Worm (Caenorhabditis elegans) whole organism, L1 larva: ENCODE results near the gene B0361.9.
A peak's percentile ranks its signal among the peaks of the same experiment; 100 is the strongest.

Experiments used
- C04F5.9 ChIP-seq: sonication (generic microtip); optimal IDR thresholded peaks from 2 replicates; lab custom pipeline; 2016; ENCODE audit warnings: missing genetic modification characterization, missing compliant biosample characterization
- C16A3.4 ChIP-seq: fragments of 150-350 bp; optimal IDR thresholded peaks from 2 replicates; lab custom pipeline; 2014; ENCODE audit warnings: missing biosample characterization, missing genetic modification characterization
- F16B12.6 ChIP-seq: fragments of 150-350 bp; optimal IDR thresholded peaks from 2 replicates; lab custom pipeline; 2014; ENCODE audit warnings: missing biosample characterization, missing genetic modification characterization
- Y116A8C.19 ChIP-seq: sonication (generic microtip); optimal IDR thresholded peaks from 2 replicates; lab custom pipeline; 2016; ENCODE audit warnings: missing compliant biosample characterization, missing genetic modification characterization, borderline replicate concordance
- alr-1 ChIP-seq: fragments of 200-800 bp; sonication (Bioruptor generic); optimal IDR thresholded peaks from 2 replicates; lab custom pipeline; 2018; ENCODE audit warnings: borderline replicate concordance, mild to moderate bottlenecking, missing genetic modification characterization, missing compliant biosample characterization
- aly-2 ChIP-seq: fragments of 150-350 bp; optimal IDR thresholded peaks from 2 replicates; lab custom pipeline; 2014; ENCODE audit warnings: missing biosample characterization, missing genetic modification characterization
- ama-1 ChIP-seq: fragments of 150-350 bp; optimal IDR thresholded peaks from 2 replicates; lab custom pipeline; 2014
- blmp-1 ChIP-seq: fragments of 150-350 bp; optimal IDR thresholded peaks from 2 replicates; lab custom pipeline; 2014; ENCODE audit warnings: missing biosample characterization, missing genetic modification characterization
- ceh-8 ChIP-seq: fragments of 200-800 bp; sonication (Bioruptor generic); optimal IDR thresholded peaks from 2 replicates; lab custom pipeline; 2018; ENCODE audit warnings: mild to moderate bottlenecking, missing genetic modification characterization, moderate library complexity, missing compliant biosample characterization
- dpl-1 ChIP-seq, 3 experiments: fragments of 150-350 bp in 2 of 3; sonication (generic microtip) in 1 of 3; optimal IDR thresholded peaks; 2 replicates each; lab custom pipeline; 2014 to 2017; ENCODE audit warnings: missing biosample characterization in 3 of 3, missing genetic modification characterization in 3 of 3, missing genetic modification reagents in 3 of 3
- dsc-1 ChIP-seq: sonication (generic microtip); optimal IDR thresholded peaks from 2 replicates; lab custom pipeline; 2016; ENCODE audit warnings: mild to moderate bottlenecking, missing genetic modification characterization, missing compliant biosample characterization
- efl-1 ChIP-seq, 4 experiments: fragments of 150-350 bp; optimal IDR thresholded peaks in 3 of 4; peaks in 1 of 4; 1 replicate in 1 of 4; 2 replicates in 3 of 4; lab custom pipeline; 2014; ENCODE audit warnings: missing biosample characterization in 2 of 4, missing genetic modification characterization in 2 of 4, missing genetic modification reagents in 2 of 4
- egl-27 ChIP-seq, 2 experiments: fragments of 150-350 bp in 1 of 2; sonication (generic microtip); optimal IDR thresholded peaks; 3 replicates each; lab custom pipeline; 2017 to 2018; ENCODE audit warnings: missing biosample characterization in 2 of 2, missing genetic modification characterization in 2 of 2, missing genetic modification reagents in 2 of 2
- elt-2 ChIP-seq: sonication (generic microtip); optimal IDR thresholded peaks from 2 replicates; lab custom pipeline; 2016; ENCODE audit warnings: missing genetic modification characterization, mild to moderate bottlenecking, inconsistent platforms, missing compliant biosample characterization, missing genetic modification reagents
- elt-3 ChIP-seq, 6 experiments: fragments of 150-350 bp in 1 of 6; sonication (generic microtip); optimal IDR thresholded peaks; 2 replicates each; lab custom pipeline; 2017 to 2018; ENCODE audit warnings: missing biosample characterization in 6 of 6, missing genetic modification characterization in 6 of 6, inconsistent platforms in 1 of 6
- fkh-10 ChIP-seq: sonication (generic microtip); optimal IDR thresholded peaks from 2 replicates; lab custom pipeline; 2017; ENCODE audit warnings: missing biosample characterization, missing genetic modification reagents, missing genetic modification characterization
- fkh-4 ChIP-seq: sonication (generic microtip); optimal IDR thresholded peaks from 2 replicates; lab custom pipeline; 2016; ENCODE audit warnings: missing compliant biosample characterization, missing genetic modification characterization, borderline replicate concordance
- fkh-8 ChIP-seq: sonication (generic microtip); optimal IDR thresholded peaks from 2 replicates; lab custom pipeline; 2016; ENCODE audit warnings: mild to moderate bottlenecking, missing genetic modification characterization, missing compliant biosample characterization
- hlh-17 ChIP-seq: fragments of 200-800 bp; sonication (Bioruptor generic); optimal IDR thresholded peaks from 2 replicates; lab custom pipeline; 2018; ENCODE audit warnings: missing genetic modification characterization, mild to moderate bottlenecking, missing compliant biosample characterization, moderate library complexity, borderline replicate concordance
- hpl-2 ChIP-seq: fragments of 150-350 bp; optimal IDR thresholded peaks from 2 replicates; lab custom pipeline; 2014; ENCODE audit warnings: missing biosample characterization, missing genetic modification reagents, missing genetic modification characterization
- jun-1 ChIP-seq: fragments of 150-350 bp; optimal IDR thresholded peaks from 2 replicates; lab custom pipeline; 2014; ENCODE audit warnings: missing biosample characterization, missing genetic modification reagents, missing genetic modification characterization
- lin-35 ChIP-seq, 2 experiments: fragments of 150-350 bp; optimal IDR thresholded peaks; 2 replicates each; lab custom pipeline; 2014; ENCODE audit warnings: missing biosample characterization in 2 of 2, missing genetic modification characterization in 2 of 2, missing genetic modification reagents in 2 of 2
- lsy-2 ChIP-seq, 2 experiments: fragments of 150-350 bp; optimal IDR thresholded peaks; 2 replicates each; lab custom pipeline; 2014; ENCODE audit warnings: missing biosample characterization in 2 of 2, missing genetic modification characterization in 2 of 2
- mab-9 ChIP-seq: fragments of 200-800 bp; sonication (Bioruptor generic); IDR thresholded peaks from 2 replicates; pipeline ENCODE4 v1.3.6; 2022; ENCODE audit warnings: missing genetic modification reagents, missing genetic modification characterization, missing compliant biosample characterization
- mdl-1 ChIP-seq, 2 experiments: fragments of 150-350 bp; optimal IDR thresholded peaks; 2 replicates each; lab custom pipeline; 2014 to 2017; ENCODE audit warnings: missing biosample characterization in 2 of 2, missing genetic modification characterization in 2 of 2, inconsistent platforms in 1 of 2
- mep-1 ChIP-seq: fragments of 150-350 bp; optimal IDR thresholded peaks from 2 replicates; lab custom pipeline; 2014; ENCODE audit warnings: missing biosample characterization, missing genetic modification characterization
- nhr-11 ChIP-seq: fragments of 150-350 bp; optimal IDR thresholded peaks from 2 replicates; lab custom pipeline; 2014; ENCODE audit warnings: missing biosample characterization, missing genetic modification characterization
- nhr-12 ChIP-seq: sonication (generic microtip); optimal IDR thresholded peaks from 2 replicates; lab custom pipeline; 2017; ENCODE audit warnings: missing biosample characterization, missing genetic modification characterization
- nhr-19 ChIP-seq: fragments of 200-800 bp; sonication (Bioruptor generic); conservative IDR thresholded peaks from 2 replicates; pipeline ENCODE4 v1.3.6; 2022; ENCODE audit warnings: missing genetic modification characterization, missing compliant biosample characterization
- nhr-20 ChIP-seq: sonication (generic microtip); optimal IDR thresholded peaks from 2 replicates; lab custom pipeline; 2016; ENCODE audit warnings: mild to moderate bottlenecking, missing genetic modification characterization, missing compliant biosample characterization
- nhr-77 ChIP-seq: fragments of 150-350 bp; optimal IDR thresholded peaks from 2 replicates; lab custom pipeline; 2014; ENCODE audit warnings: missing biosample characterization, missing genetic modification characterization
- nhr-85 ChIP-seq: sonication (generic microtip); peaks from one replicate; lab custom pipeline; 2016; ENCODE audit warnings: missing genetic modification characterization, inconsistent platforms, missing compliant biosample characterization
- nhr-90 ChIP-seq: sonication (generic microtip); optimal IDR thresholded peaks from 2 replicates; lab custom pipeline; 2016; ENCODE audit warnings: mild to moderate bottlenecking, missing genetic modification characterization, missing compliant biosample characterization; ENCODE audit not compliant: poor library complexity
- pag-3 ChIP-seq: sonication (generic microtip); optimal IDR thresholded peaks from 2 replicates; lab custom pipeline; 2017; ENCODE audit warnings: missing genetic modification characterization, mild to moderate bottlenecking, missing compliant biosample characterization, antibody characterized with exemption, borderline replicate concordance; ENCODE audit not compliant: insufficient read depth
- pqm-1 ChIP-seq: sonication (generic microtip); optimal IDR thresholded peaks from 3 replicates; lab custom pipeline; 2017; ENCODE audit warnings: missing biosample characterization, missing genetic modification characterization
- rnt-1 ChIP-seq: sonication (generic microtip); optimal IDR thresholded peaks from 2 replicates; lab custom pipeline; 2016; ENCODE audit warnings: mild to moderate bottlenecking, missing genetic modification characterization, moderate library complexity, missing compliant biosample characterization
- skn-1 ChIP-seq: fragments of 150-350 bp; optimal IDR thresholded peaks from 2 replicates; lab custom pipeline; 2014; ENCODE audit warnings: missing biosample characterization, missing genetic modification characterization
- snpc-4 ChIP-seq: fragments of 150-350 bp; optimal IDR thresholded peaks from 2 replicates; lab custom pipeline; 2014; ENCODE audit warnings: missing biosample characterization, missing genetic modification characterization
- snu-23 ChIP-seq: sonication (generic microtip); optimal IDR thresholded peaks from 2 replicates; lab custom pipeline; 2016; ENCODE audit warnings: missing genetic modification characterization, missing compliant biosample characterization
- sox-4 ChIP-seq: sonication (generic microtip); optimal IDR thresholded peaks from 2 replicates; lab custom pipeline; 2016; ENCODE audit warnings: missing genetic modification characterization, missing compliant biosample characterization
- sptf-1 ChIP-seq: fragments of 150-350 bp; optimal IDR thresholded peaks from 2 replicates; lab custom pipeline; 2014; ENCODE audit warnings: missing biosample characterization, missing genetic modification characterization
- sup-37 ChIP-seq: fragments of 200-800 bp; sonication (Bioruptor generic); optimal IDR thresholded peaks from 2 replicates; lab custom pipeline; 2018; ENCODE audit warnings: mild to moderate bottlenecking, missing genetic modification characterization, missing compliant biosample characterization
- swsn-7 ChIP-seq: sonication (generic microtip); optimal IDR thresholded peaks from 2 replicates; lab custom pipeline; 2016; ENCODE audit warnings: missing genetic modification characterization, missing compliant biosample characterization
- tbx-2 ChIP-seq: sonication (generic microtip); optimal IDR thresholded peaks from 2 replicates; lab custom pipeline; 2016; ENCODE audit warnings: missing genetic modification characterization, missing compliant biosample characterization
- tlp-1 ChIP-seq: fragments of 150-350 bp; optimal IDR thresholded peaks from 2 replicates; lab custom pipeline; 2014; ENCODE audit warnings: missing biosample characterization, missing genetic modification characterization
- unc-30 ChIP-seq: sonication (generic microtip); optimal IDR thresholded peaks from 2 replicates; lab custom pipeline; 2017; ENCODE audit warnings: missing biosample characterization, missing genetic modification characterization
- unc-62 ChIP-seq: fragments of 150-350 bp; optimal IDR thresholded peaks from 2 replicates; lab custom pipeline; 2014; ENCODE audit warnings: missing biosample characterization, missing genetic modification reagents, missing genetic modification characterization
- unc-86 ChIP-seq: sonication (generic microtip); optimal IDR thresholded peaks from 2 replicates; lab custom pipeline; 2016; ENCODE audit warnings: missing genetic modification characterization, missing compliant biosample characterization
- vab-15 ChIP-seq: sonication (generic microtip); optimal IDR thresholded peaks from 2 replicates; lab custom pipeline; 2017; ENCODE audit warnings: missing genotype, mild to moderate bottlenecking, missing genetic modification characterization, missing compliant biosample characterization
- zag-1 ChIP-seq: fragments of 150-350 bp; optimal IDR thresholded peaks from 2 replicates; lab custom pipeline; 2014; ENCODE audit warnings: missing biosample characterization, missing genetic modification characterization
- zip-4 ChIP-seq: fragments of 200-800 bp; sonication (Bioruptor generic); optimal IDR thresholded peaks from 2 replicates; lab custom pipeline; 2018; ENCODE audit warnings: mild to moderate bottlenecking, missing genetic modification characterization, moderate library complexity, missing compliant biosample characterization
- ztf-11 ChIP-seq, 2 experiments: sonication (generic microtip); optimal IDR thresholded peaks; 2 replicates each; lab custom pipeline; 2016 to 2017; ENCODE audit warnings: missing genetic modification characterization in 2 of 2, missing biosample characterization in 1 of 2, missing compliant biosample characterization in 1 of 2
- ztf-4 ChIP-seq: fragments of 150-350 bp; optimal IDR thresholded peaks from 2 replicates; lab custom pipeline; 2014; ENCODE audit warnings: missing biosample characterization, missing genetic modification characterization

Gene B0361.9

ce11 chrIII:7336214-7336613 is 36.8 kb upstream of the B0361.9 start, which contains the start of gene gsp-2 (continued):
- TF ChIP-seq alr-1 (tag; lab: Kevin White, UChicago) (no peak), nhr-19 (GFP tag; lab: Robert Waterston, UW) (peak; percentile 81), nhr-90 (tag; lab: Kevin White, UChicago) (peak; percentile 51), vab-15 (tag; lab: Kevin White, UChicago) (peak; percentile 81), fkh-8 (tag; lab: Kevin White, UChicago) (peak; percentile 77), tbx-2 (tag; lab: Kevin White, UChicago) (peak; percentile 60), rnt-1 (peak; percentile 56), F16B12.6 (no peak), snu-23 (peak; percentile 81), unc-86 (tag; lab: Kevin White, UChicago) (peak; percentile 53), tlp-1 (tag; lab: Kevin White, UChicago) (no peak), nhr-20 (tag; lab: Kevin White, UChicago) (peak; percentile 74), swsn-7 (peak; percentile 58), ztf-4 (peak; percentile 36), C04F5.9 (tag; lab: Kevin White, UChicago) (no peak), nhr-77 (tag; lab: Kevin White, UChicago) (peak; percentile 57), mab-9 (GFP tag; lab: Robert Waterston, UW) (peak; percentile 47; the same call in 1 of the 2 replicates), elt-3 (tag; optimal IDR thresholded peaks at IDR 0.05; lab: Kevin White, UChicago) (peak in 3 of 6 experiments; percentile 29 to 89 (median 51)), nhr-85 (tag; lab: Kevin White, UChicago) (peak; percentile 48), sptf-1 (tag; lab: Kevin White, UChicago) (no peak), fkh-4 (no peak), ama-1 (lab: Kevin White, UChicago) (no peak), mdl-1 (tag; optimal IDR thresholded peaks at IDR 0.05; lab: Kevin White, UChicago) (peak in 1 of 2 experiments; percentile 74), blmp-1 (tag; lab: Kevin White, UChicago) (peak; percentile 78), sox-4 (tag; lab: Kevin White, UChicago) (no peak), Y116A8C.19 (tag; lab: Kevin White, UChicago) (no peak), unc-30 (tag; lab: Kevin White, UChicago) (no peak), dsc-1 (tag; lab: Kevin White, UChicago) (peak; percentile 53), nhr-11 (tag; lab: Kevin White, UChicago) (no peak), sup-37 (no peak), jun-1 (tag; lab: Kevin White, UChicago) (peak; percentile 46), hpl-2 (GFP tag; lab: Kevin White, UChicago) (peak; percentile 23), aly-2 (tag; lab: Kevin White, UChicago) (no peak), skn-1 (tag; lab: Kevin White, UChicago) (peak; percentile 85), lsy-2 (tag; optimal IDR thresholded peaks at IDR 0.05; lab: Kevin White, UChicago) (peak; percentile 94 to 98), efl-1 (optimal IDR thresholded peaks at IDR 0.05; lab: Kevin White, UChicago) (peak; percentile 77 to 78), efl-1 (GFP tag; optimal IDR thresholded peaks at IDR 0.05 in 1 of 2; lab: Kevin White, UChicago) (peak; percentile 66 to 96), snpc-4 (tag; lab: Kevin White, UChicago) (no peak), pqm-1 (tag; lab: Kevin White, UChicago) (no peak), ztf-11 (tag; optimal IDR thresholded peaks at IDR 0.05; lab: Kevin White, UChicago) (no peak), unc-62 (GFP tag; lab: Kevin White, UChicago) (no peak), pag-3 (tag; lab: Kevin White, UChicago) (no peak), dpl-1 (GFP tag; optimal IDR thresholded peaks at IDR 0.05; lab: Kevin White, UChicago) (peak; percentile 66 to 74 (median 70)), hlh-17 (GFP tag; lab: Kevin White, UChicago) (no peak), mep-1 (tag; lab: Kevin White, UChicago) (peak; percentile 65), zag-1 (no peak), zip-4 (GFP tag; lab: Kevin White, UChicago) (no peak), nhr-12 (tag; lab: Kevin White, UChicago) (no peak), lin-35 (GFP tag; optimal IDR thresholded peaks at IDR 0.05; lab: Kevin White, UChicago) (peak; percentile 83), ceh-8 (GFP tag; lab: Kevin White, UChicago) (no peak), fkh-10 (GFP tag; lab: Kevin White, UChicago) (no peak), C16A3.4 (tag; lab: Kevin White, UChicago) (peak; percentile 74), elt-2 (tag; lab: Kevin White, UChicago) (no peak), egl-27 (tag; optimal IDR thresholded peaks at IDR 0.05; lab: Kevin White, UChicago) (no peak)
